Worm (Caenorhabditis elegans) whole organism, young adult: ENCODE results near the gene Y56A3A.2.

ENCODE experiments used
- ZK185.1 ChIP-seq: sonication (generic microtip); optimal IDR thresholded peaks from 2 replicates; lab custom pipeline; 2016; ENCODE audit warnings: mild to moderate bottlenecking, missing genetic modification characterization, missing compliant biosample characterization; ENCODE audit not compliant: poor library complexity, severe bottlenecking
- atf-7 ChIP-seq: sonication (generic microtip); optimal IDR thresholded peaks from 2 replicates; lab custom pipeline; 2017; ENCODE audit warnings: mild to moderate bottlenecking, missing genetic modification characterization, missing compliant biosample characterization
- ceh-27 ChIP-seq: fragments of 200-800 bp; sonication (Bioruptor generic); optimal IDR thresholded peaks from 2 replicates; lab custom pipeline; 2018; ENCODE audit warnings: mild to moderate bottlenecking, missing genetic modification characterization, moderate library complexity, missing compliant biosample characterization
- ceh-91 ChIP-seq: fragments of 200-800 bp; sonication (Bioruptor generic); IDR thresholded peaks from 2 replicates; pipeline ENCODE4 v1.3.6; 2022; ENCODE audit warnings: missing genetic modification reagents, missing genetic modification characterization, missing compliant biosample characterization
- hsf-1 ChIP-seq: fragments of 200-800 bp; sonication (Bioruptor generic); IDR thresholded peaks from 2 replicates; pipeline ENCODE4 v1.3.6; 2022; ENCODE audit warnings: missing genetic modification reagents, missing genetic modification characterization, missing compliant biosample characterization
- lin-54 ChIP-seq: fragments of 200-800 bp; sonication (Bioruptor generic); optimal IDR thresholded peaks from 2 replicates; lab custom pipeline; 2018; ENCODE audit warnings: mild to moderate bottlenecking, missing genetic modification characterization, missing compliant biosample characterization
- madf-10 ChIP-seq: sonication (generic microtip); optimal IDR thresholded peaks from 2 replicates; lab custom pipeline; 2016; ENCODE audit warnings: mild to moderate bottlenecking, missing genetic modification characterization, missing compliant biosample characterization
- sea-2 ChIP-seq: fragments of 200-800 bp; sonication (Bioruptor generic); IDR thresholded peaks from 2 replicates; pipeline ENCODE4 v1.3.6; 2022; ENCODE audit warnings: missing genetic modification characterization, missing compliant biosample characterization
- unc-62 ChIP-seq: fragments of 150-350 bp; optimal IDR thresholded peaks from 2 replicates; lab custom pipeline; 2014; ENCODE audit warnings: missing biosample characterization, missing genetic modification reagents, missing genetic modification characterization
- ztf-18 ChIP-seq: sonication (generic microtip); optimal IDR thresholded peaks from 2 replicates; lab custom pipeline; 2016; ENCODE audit warnings: missing genotype, mild to moderate bottlenecking, missing genetic modification characterization, missing compliant biosample characterization

- TF ChIP-seq ceh-91 (peak; percentile 33; the same call in 1 of the 2 replicates), sea-2 (GFP tag; lab: Robert Waterston, UW) (no peak), lin-54 (peak; percentile 71), ceh-27 (GFP tag; lab: Kevin White, UChicago) (peak; percentile 88), madf-10 (peak; percentile 15), ztf-18 (tag; lab: Kevin White, UChicago) (peak; percentile 8), unc-62 (GFP tag; lab: Kevin White, UChicago) (no peak), ZK185.1 (tag; lab: Kevin White, UChicago) (no peak), atf-7 (tag; lab: Kevin White, UChicago) (peak; percentile 32), hsf-1 (0 out of 2 replicates have a peak, but pooled peaks have one; percentile 37)
Observed at ce11 chrIII:11823260-11823659, 38.8 kb downstream of the Y56A3A.2 start, which contains the start of gene C18D11.3.
